Fruit fly (Drosophila melanogaster): ENCODE data around the gene rdgB.
A peak's percentile ranks its signal among the peaks of the same experiment; 100 is the strongest.

rdgB gene

dm6 chrX:13788973-13789682 is 26.6 kb downstream of the rdgB start (continued):
- 0 out of 3 replicates have a peak, but pooled peaks have one; percentile 19 for TF ChIP-seq tgo (GFP tag; IDR thresholded peaks at IDR 0.05)
- no peak for TF ChIP-seq tll (GFP tag; optimal IDR thresholded peaks at IDR 0.05)
- peak; percentile 9 to 29 for TF ChIP-seq Pdp1 (GFP tag; optimal IDR thresholded peaks at IDR 0.05)
- peak; percentile 23 for TF ChIP-seq nmo (GFP tag; optimal IDR thresholded peaks at IDR 0.05)
- TF ChIP-seq CG9727 (GFP tag; optimal IDR thresholded peaks at IDR 0.05): no peak
- peak; percentile 47; the same call in 1 of the 3 replicates for TF ChIP-seq CG17361 (GFP tag; IDR thresholded peaks at IDR 0.05)
- TF ChIP-seq pan (optimal IDR thresholded peaks at IDR 0.05): no peak
- TF ChIP-seq pan (GFP tag; optimal IDR thresholded peaks at IDR 0.05 in 1 of 2, IDR thresholded peaks at IDR 0.05 in 1 of 2): peak in 1 of 2 experiments; percentile 53
- peak; percentile 81 for TF ChIP-seq Med (GFP tag)
- TF ChIP-seq Spps (tag; optimal IDR thresholded peaks at IDR 0.05): no peak
- TF ChIP-seq kni (GFP tag; optimal IDR thresholded peaks at IDR 0.05): peak; percentile 75
- TF ChIP-seq ewg (GFP tag; optimal IDR thresholded peaks at IDR 0.05): peak; percentile 10
- TF ChIP-seq GATAe (GFP tag; conservative IDR thresholded peaks at IDR 0.05): no peak
- TF ChIP-seq Hey (tag; optimal IDR thresholded peaks at IDR 0.05): no peak
- TF ChIP-seq CG7928 (GFP tag; optimal IDR thresholded peaks at IDR 0.05): no peak
- TF ChIP-seq kah (GFP tag; optimal IDR thresholded peaks at IDR 0.05): no peak
- TF ChIP-seq gem (tag; optimal IDR thresholded peaks at IDR 0.05): peak; percentile 61
- peak; percentile 59 for TF ChIP-seq CG1603 (tag; optimal IDR thresholded peaks at IDR 0.05)
- TF ChIP-seq dmrt99B (tag; optimal IDR thresholded peaks at IDR 0.05): peak; percentile 65
- no peak for TF ChIP-seq klu (GFP tag; IDR thresholded peaks at IDR 0.05)
- TF ChIP-seq Xrp1 (GFP tag; IDR thresholded peaks at IDR 0.05): peak; percentile 59; the same call in 1 of the 2 replicates
- peak; percentile 35 for TF ChIP-seq ind (GFP tag; optimal IDR thresholded peaks at IDR 0.05)
- no peak for TF ChIP-seq CG11247 (GFP tag; IDR thresholded peaks at IDR 0.05)
- peak; percentile 61 for TF ChIP-seq D19A (tag; optimal IDR thresholded peaks at IDR 0.05)
- 0 out of 3 replicates have a peak, but pooled peaks have one; percentile 20 for TF ChIP-seq ci (GFP tag; IDR thresholded peaks at IDR 0.05)
- peak; percentile 79 for TF ChIP-seq row (GFP tag; IDR thresholded peaks at IDR 0.05)
- peak; percentile 30 for TF ChIP-seq Antp (GFP tag; optimal IDR thresholded peaks at IDR 0.05)
- TF ChIP-seq CG16863 (GFP tag; optimal IDR thresholded peaks at IDR 0.05): peak; percentile 17
- peak; percentile 38 for TF ChIP-seq CG4424 (GFP tag; optimal IDR thresholded peaks at IDR 0.05)
- peak in 1 of 2 experiments; percentile 50 for TF ChIP-seq Hr51 (GFP tag; optimal IDR thresholded peaks at IDR 0.05)
- no peak for TF ChIP-seq Scr (GFP tag; IDR thresholded peaks at IDR 0.05; ENCODE audit: partially characterized antibody)
- TF ChIP-seq Dref (GFP tag; IDR thresholded peaks at IDR 0.05): no peak
- no peak for TF ChIP-seq CG4730 (GFP tag; IDR thresholded peaks at IDR 0.05)
- peak; percentile 23 for TF ChIP-seq sd (tag; optimal IDR thresholded peaks at IDR 0.05)
- peak; percentile 89 for TF ChIP-seq Ets65A (GFP tag)
- peak; percentile 40 for TF ChIP-seq CG7786 (GFP tag; optimal IDR thresholded peaks at IDR 0.05)
- peak; percentile 52 for TF ChIP-seq CG7839 (tag; optimal IDR thresholded peaks at IDR 0.05)
- TF ChIP-seq ATbp (GFP tag; optimal IDR thresholded peaks at IDR 0.05): peak; percentile 51
- TF ChIP-seq hb (GFP tag; IDR thresholded peaks at IDR 0.05; ENCODE audit: partially characterized antibody): no peak
- no peak for TF ChIP-seq tup (GFP tag; optimal IDR thresholded peaks at IDR 0.05)
- TF ChIP-seq Side (GFP tag; optimal IDR thresholded peaks at IDR 0.05): peak; percentile 42
- no peak for TF ChIP-seq pb (GFP tag; optimal IDR thresholded peaks at IDR 0.05)
- peak; percentile 55 for TF ChIP-seq Fer1 (GFP tag; optimal IDR thresholded peaks at IDR 0.05)
- TF ChIP-seq eyg (GFP tag; optimal IDR thresholded peaks at IDR 0.05): no peak
- TF ChIP-seq HLH3B (GFP tag; IDR thresholded peaks at IDR 0.05): 0 out of 2 replicates have a peak, but pooled peaks have one; percentile 30
- TF ChIP-seq CG14860 (GFP tag; IDR thresholded peaks at IDR 0.05; ENCODE audit: partially characterized antibody): no peak
- TF ChIP-seq Trl (optimal IDR thresholded peaks at IDR 0.05): no peak
- TF ChIP-seq Trl (GFP tag; optimal IDR thresholded peaks at IDR 0.05): no peak
- TF ChIP-seq Hand (GFP tag; optimal IDR thresholded peaks at IDR 0.05): peak; percentile 11
